Worm (Caenorhabditis elegans): ENCODE measurements around the gene C34C12.12.

DNA sequence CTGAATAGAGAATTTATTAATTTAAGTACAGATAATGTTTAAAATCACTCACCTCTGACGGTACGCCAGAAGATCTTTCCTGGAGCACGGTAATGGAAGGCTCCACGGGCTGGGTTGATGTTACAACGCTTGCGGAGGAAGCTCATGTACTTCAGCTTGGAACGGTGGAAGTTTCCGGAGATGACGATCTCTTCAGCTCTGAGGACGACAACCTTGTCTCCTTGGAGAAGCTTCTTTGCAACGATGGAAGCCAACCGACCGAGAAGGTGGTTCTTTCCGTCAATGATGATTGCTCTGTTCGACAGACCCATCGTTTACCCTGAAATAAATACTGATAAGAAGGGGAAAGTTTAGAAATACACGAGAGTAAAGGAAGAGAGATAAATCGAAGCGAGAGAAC, 50.3 kb downstream of the C34C12.12 start, which contains the start of gene rpl-16:
- no peak for TF ChIP-seq ztf-11 (tag; optimal IDR thresholded peaks at IDR 0.05)
- TF ChIP-seq ama-1 (optimal IDR thresholded peaks at IDR 0.05) = no peak
- TF ChIP-seq unc-62 (GFP tag; optimal IDR thresholded peaks at IDR 0.05) = no peak
- no peak for TF ChIP-seq ceh-9 (tag; optimal IDR thresholded peaks at IDR 0.05)
- TF ChIP-seq ztf-4 (tag; optimal IDR thresholded peaks at IDR 0.05) = no peak
- no peak for TF ChIP-seq pqm-1 (tag; optimal IDR thresholded peaks at IDR 0.05)
- TF ChIP-seq jun-1 (tag; optimal IDR thresholded peaks at IDR 0.05) = no peak
- TF ChIP-seq lin-39 (tag; optimal IDR thresholded peaks at IDR 0.05) = no peak
- TF ChIP-seq fkh-10 (GFP tag; optimal IDR thresholded peaks at IDR 0.05) = no peak
- TF ChIP-seq mdl-1 (tag; optimal IDR thresholded peaks at IDR 0.05) = no peak
- TF ChIP-seq nhr-237 (tag; optimal IDR thresholded peaks at IDR 0.05) = no peak
